Worm (Caenorhabditis elegans): ENCODE measurements around the gene unc-1.

unc-1 gene

DNA sequence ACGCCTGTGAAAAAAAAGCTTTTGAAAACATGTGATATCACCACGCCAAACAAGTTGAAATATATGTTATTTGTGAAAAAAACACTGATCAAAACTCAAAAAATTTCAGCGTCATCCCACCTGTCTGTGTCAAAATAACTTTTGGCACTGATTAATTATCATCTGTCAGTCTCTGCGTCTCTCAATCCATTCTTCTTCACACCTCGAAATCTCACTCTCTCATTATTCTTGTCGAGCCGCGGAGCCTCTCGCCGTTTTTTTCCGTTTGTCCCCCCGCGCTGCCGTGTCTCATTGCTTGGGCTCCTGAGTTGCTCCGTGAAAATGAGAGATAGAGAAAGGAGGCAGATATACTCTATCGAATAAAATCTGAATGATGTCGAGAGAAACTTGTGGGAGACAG, 11.2 kb downstream of the unc-1 start:
- TF ChIP-seq nhr-129 (tag; optimal IDR thresholded peaks at IDR 0.05) (peak; percentile 51), ceh-16 (tag; optimal IDR thresholded peaks at IDR 0.05) (no peak), Y55F3AM.14 (GFP tag; optimal IDR thresholded peaks at IDR 0.05) (no peak), elt-1 (tag; optimal IDR thresholded peaks at IDR 0.05) (no peak), nhr-6 (tag; optimal IDR thresholded peaks at IDR 0.05) (no peak), ztf-1 (GFP tag; conservative IDR thresholded peaks at IDR 0.05) (no peak), egl-27 (tag; optimal IDR thresholded peaks at IDR 0.05) (no peak), ZK546.5 (tag; optimal IDR thresholded peaks at IDR 0.05) (no peak), nhr-10 (tag; optimal IDR thresholded peaks at IDR 0.05) (no peak), lin-11 (tag; optimal IDR thresholded peaks at IDR 0.05) (peak; percentile 12), mab-5 (tag; optimal IDR thresholded peaks at IDR 0.05) (peak; percentile 28), alr-1 (tag; optimal IDR thresholded peaks at IDR 0.05) (no peak), sma-9 (GFP tag; optimal IDR thresholded peaks at IDR 0.05) (peak; percentile 45), sma-9 (tag; optimal IDR thresholded peaks at IDR 0.05) (no peak), ama-1 (optimal IDR thresholded peaks at IDR 0.05) (no peak), F13H6.1 (tag; optimal IDR thresholded peaks at IDR 0.05) (peak; percentile 69), fos-1 (tag; optimal IDR thresholded peaks at IDR 0.05) (no peak), R02D3.7 (tag; optimal IDR thresholded peaks at IDR 0.05) (no peak), peb-1 (tag; optimal IDR thresholded peaks at IDR 0.05) (no peak), nhr-237 (tag; optimal IDR thresholded peaks at IDR 0.05) (no peak), zag-1 (tag; optimal IDR thresholded peaks at IDR 0.05) (no peak), sem-4 (tag; optimal IDR thresholded peaks at IDR 0.05) (peak; percentile 43), lsy-2 (tag; optimal IDR thresholded peaks at IDR 0.05) (peak in 1 of 2 experiments; percentile 24), gmeb-1 (tag; optimal IDR thresholded peaks at IDR 0.05) (no peak), C34F6.9 (tag; optimal IDR thresholded peaks at IDR 0.05) (peak; percentile 42), aly-2 (tag; optimal IDR thresholded peaks at IDR 0.05) (no peak), crh-2 (tag; optimal IDR thresholded peaks at IDR 0.05) (no peak)

ce11 chrX:1046156-1046831, 16.0 kb downstream of the unc-1 start, which contains the start of gene vpat-1:
Gene vpat-1, minus strand, starts transcription at chrX:1046206.
- no peak for TF ChIP-seq gmeb-1 (tag; optimal IDR thresholded peaks at IDR 0.05)
- peak; percentile 45 for TF ChIP-seq crh-2 (tag; optimal IDR thresholded peaks at IDR 0.05)
- peak; percentile 63 for TF ChIP-seq fos-1 (tag; optimal IDR thresholded peaks at IDR 0.05)
- TF ChIP-seq sma-3 (GFP tag; optimal IDR thresholded peaks at IDR 0.05): no peak

DNA sequence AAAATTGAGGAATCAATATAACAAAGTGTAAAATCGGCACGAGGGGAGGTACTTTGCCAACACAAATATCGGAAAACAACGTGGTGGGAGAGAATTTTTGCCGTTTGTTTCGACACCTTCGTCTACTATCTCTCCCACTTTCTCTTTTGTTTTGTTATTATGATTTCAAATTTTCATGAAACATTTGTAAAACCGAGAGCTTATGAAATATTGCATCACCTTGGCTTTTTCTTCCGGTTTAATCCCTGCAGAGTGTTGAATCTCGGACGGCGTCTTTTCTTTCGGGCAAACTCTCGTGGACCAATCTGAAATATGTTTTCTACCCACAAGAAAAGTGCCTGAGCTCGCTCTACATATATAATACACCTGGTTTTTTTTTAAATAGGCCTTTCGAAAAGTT, 17.9 kb downstream of the unc-1 start:
- TF ChIP-seq nhr-129 (tag; optimal IDR thresholded peaks at IDR 0.05) (peak; percentile 93), nhr-237 (tag; optimal IDR thresholded peaks at IDR 0.05) (no peak)

ce11 chrX:1038347-1038746, 23.9 kb downstream of the unc-1 start, which contains the start of gene F55A4.7:
Gene F55A4.7, minus strand, starts transcription at chrX:1038447.
- no peak for TF ChIP-seq nhr-237 (tag; optimal IDR thresholded peaks at IDR 0.05)
- TF ChIP-seq ceh-82 (tag; optimal IDR thresholded peaks at IDR 0.05): no peak

ce11 chrX:1035039-1035598, 27.1 kb downstream of the unc-1 start, which contains the start of the genes stau-1 and sec-22:
Gene stau-1, minus strand, starts transcription at chrX:1035286.
Gene sec-22, plus strand, starts transcription at chrX:1035548.
- TF ChIP-seq C34F6.9 (tag; optimal IDR thresholded peaks at IDR 0.05) (peak; percentile 49), unc-55 (GFP tag; optimal IDR thresholded peaks at IDR 0.05) (peak; percentile 36), ztf-1 (GFP tag; conservative IDR thresholded peaks at IDR 0.05) (no peak), zag-1 (tag; optimal IDR thresholded peaks at IDR 0.05) (peak; percentile 0), ztf-4 (tag; optimal IDR thresholded peaks at IDR 0.05) (no peak), lin-11 (tag; optimal IDR thresholded peaks at IDR 0.05) (no peak), F13H6.1 (tag; optimal IDR thresholded peaks at IDR 0.05) (no peak), lsy-2 (tag; optimal IDR thresholded peaks at IDR 0.05) (peak in 1 of 2 experiments; percentile 45), nhr-129 (tag; optimal IDR thresholded peaks at IDR 0.05) (peak; percentile 62), sem-4 (tag; optimal IDR thresholded peaks at IDR 0.05) (no peak), nhr-237 (tag; optimal IDR thresholded peaks at IDR 0.05) (no peak), crh-2 (tag; optimal IDR thresholded peaks at IDR 0.05) (peak; percentile 76), lin-39 (tag; optimal IDR thresholded peaks at IDR 0.05) (no peak), sma-3 (GFP tag; optimal IDR thresholded peaks at IDR 0.05) (no peak), ceh-82 (tag; optimal IDR thresholded peaks at IDR 0.05) (no peak), blmp-1 (tag; optimal IDR thresholded peaks at IDR 0.05; ENCODE audit: insufficient read depth) (peak; percentile 16), fos-1 (tag; optimal IDR thresholded peaks at IDR 0.05) (peak; percentile 11)
